Fruit fly (Drosophila melanogaster): ENCODE results near the gene Gr22f.

The Gr22f gene

dm6 chr2L:1728620-1728944 is 27.7 kb downstream of the Gr22f start, which contains the start of gene Rrp40:
Gene Rrp40, plus strand, starts transcription at chr2L:1728732.
- TF ChIP-seq N (GFP tag; optimal IDR thresholded peaks at IDR 0.05) (no peak), sage (GFP tag; optimal IDR thresholded peaks at IDR 0.05) (peak; percentile 8)

dm6 chr2L:1727826-1728619 is 28.2 kb downstream of the Gr22f start:
- TF ChIP-seq psq (GFP tag; optimal IDR thresholded peaks at IDR 0.05): peak; percentile 99
- peak; percentile 96 for TF ChIP-seq woc (GFP tag; optimal IDR thresholded peaks at IDR 0.05)
- TF ChIP-seq jim (GFP tag; optimal IDR thresholded peaks at IDR 0.05): peak; percentile 40
- no peak for TF ChIP-seq lola (GFP tag; optimal IDR thresholded peaks at IDR 0.05)
- peak; percentile 97 for TF ChIP-seq ey (GFP tag; optimal IDR thresholded peaks at IDR 0.05)
- TF ChIP-seq Dif (GFP tag; optimal IDR thresholded peaks at IDR 0.05; ENCODE audit: partially characterized antibody): no peak
- peak; percentile 75 for TF ChIP-seq Hr83 (GFP tag; optimal IDR thresholded peaks at IDR 0.05; ENCODE audit: poor library complexity, severe bottlenecking)
- no peak for TF ChIP-seq Myc (optimal IDR thresholded peaks at IDR 0.05)
- TF ChIP-seq Jra (GFP tag; optimal IDR thresholded peaks at IDR 0.05): peak; percentile 94
- peak; percentile 99 for TF ChIP-seq OdsH (GFP tag; optimal IDR thresholded peaks at IDR 0.05)
- no peak for TF ChIP-seq Hr78 (GFP tag; optimal IDR thresholded peaks at IDR 0.05)
- peak; percentile 95 for TF ChIP-seq brk (GFP tag; optimal IDR thresholded peaks at IDR 0.05)
- TF ChIP-seq CG9705 (GFP tag; optimal IDR thresholded peaks at IDR 0.05): peak; percentile 98
- TF ChIP-seq Abd-B (GFP tag; optimal IDR thresholded peaks at IDR 0.05): no peak
- no peak for TF ChIP-seq Vsx2 (GFP tag; optimal IDR thresholded peaks at IDR 0.05; ENCODE audit: partially characterized antibody)
- TF ChIP-seq usp (GFP tag; optimal IDR thresholded peaks at IDR 0.05): no peak
- no peak for TF ChIP-seq pan (optimal IDR thresholded peaks at IDR 0.05)
- TF ChIP-seq br (GFP tag; optimal IDR thresholded peaks at IDR 0.05): peak; percentile 99
- TF ChIP-seq dl (GFP tag; optimal IDR thresholded peaks at IDR 0.05; ENCODE audit: insufficient read depth in 1 of 2, partially characterized antibody in 2 of 2): no peak
- peak; percentile 100 for TF ChIP-seq Sp1 (GFP tag; optimal IDR thresholded peaks at IDR 0.05)
- TF ChIP-seq CrebA (GFP tag; optimal IDR thresholded peaks at IDR 0.05; ENCODE audit: borderline replicate concordance): no peak
- TF ChIP-seq dsf (GFP tag; optimal IDR thresholded peaks at IDR 0.05; ENCODE audit: borderline replicate concordance): peak; percentile 94
- TF ChIP-seq Mio (GFP tag; optimal IDR thresholded peaks at IDR 0.05): peak; percentile 71
- no peak for TF ChIP-seq N (GFP tag; optimal IDR thresholded peaks at IDR 0.05)
- TF ChIP-seq Hnf4 (GFP tag; optimal IDR thresholded peaks at IDR 0.05): peak; percentile 93
- no peak for TF ChIP-seq tai (GFP tag; optimal IDR thresholded peaks at IDR 0.05)
- TF ChIP-seq rgr (GFP tag; optimal IDR thresholded peaks at IDR 0.05): peak; percentile 99
- TF ChIP-seq CG32264 (GFP tag; optimal IDR thresholded peaks at IDR 0.05): peak; percentile 93
- peak; percentile 94 for TF ChIP-seq sv (GFP tag; optimal IDR thresholded peaks at IDR 0.05)
- peak; percentile 94 for TF ChIP-seq sage (GFP tag; optimal IDR thresholded peaks at IDR 0.05)
- peak; percentile 98 for TF ChIP-seq dmrt93B (GFP tag; optimal IDR thresholded peaks at IDR 0.05)
- TF ChIP-seq Dfd (GFP tag; optimal IDR thresholded peaks at IDR 0.05): no peak
- peak; percentile 99 for TF ChIP-seq h (GFP tag; optimal IDR thresholded peaks at IDR 0.05)
- peak; percentile 99 for TF ChIP-seq HLH106 (tag; optimal IDR thresholded peaks at IDR 0.05)
- peak; percentile 99 for TF ChIP-seq fru (GFP tag; optimal IDR thresholded peaks at IDR 0.05)
- TF ChIP-seq Rel (GFP tag; optimal IDR thresholded peaks at IDR 0.05): peak; percentile 87
- peak; percentile 98 for TF ChIP-seq Rel (tag; optimal IDR thresholded peaks at IDR 0.05)
- TF ChIP-seq GATAd (GFP tag; optimal IDR thresholded peaks at IDR 0.05): peak; percentile 89
- peak; percentile 75 to 99 for TF ChIP-seq foxo (GFP tag; optimal IDR thresholded peaks at IDR 0.05)

Data from whole organism, wandering third instar larva.